Worm (Caenorhabditis elegans) whole organism, L3 larva: ENCODE results near the gene F49C12.3.

Experiments
- ZK546.5 ChIP-seq: sonication (generic microtip); optimal IDR thresholded peaks from 2 replicates; lab custom pipeline; 2017; ENCODE audit warnings: missing biosample characterization, missing genetic modification characterization
- elt-3 ChIP-seq, 3 experiments: fragments of 150-350 bp in 1 of 3; sonication (generic microtip) in 2 of 3; optimal IDR thresholded peaks; 2 replicates in 2 of 3; 4 replicates in 1 of 3; lab custom pipeline; 2014 to 2017; ENCODE audit warnings: missing biosample characterization in 3 of 3, missing genetic modification characterization in 3 of 3
- fos-1 ChIP-seq: fragments of 150-350 bp; optimal IDR thresholded peaks from 2 replicates; lab custom pipeline; 2014; ENCODE audit warnings: missing biosample characterization, missing genetic modification characterization
- mdl-1 ChIP-seq: fragments of 150-350 bp; optimal IDR thresholded peaks from 2 replicates; lab custom pipeline; 2014; ENCODE audit warnings: missing biosample characterization, missing genetic modification characterization
- mml-1 ChIP-seq: fragments of 150-350 bp; sonication (generic microtip); optimal IDR thresholded peaks from 3 replicates; lab custom pipeline; 2014; ENCODE audit warnings: missing biosample characterization, missing genetic modification characterization
- nhr-11 ChIP-seq: fragments of 150-350 bp; optimal IDR thresholded peaks from 2 replicates; lab custom pipeline; 2014; ENCODE audit warnings: missing biosample characterization, missing genetic modification characterization
- pha-4 ChIP-seq: fragments of 150-350 bp; optimal IDR thresholded peaks from 2 replicates; lab custom pipeline; 2014; ENCODE audit warnings: missing biosample characterization, missing genetic modification reagents, missing genetic modification characterization
- snpc-4 ChIP-seq: fragments of 150-350 bp; optimal IDR thresholded peaks from 2 replicates; lab custom pipeline; 2014; ENCODE audit warnings: missing biosample characterization, missing genetic modification characterization
- ztf-11 ChIP-seq: fragments of 150-350 bp; optimal IDR thresholded peaks from 2 replicates; lab custom pipeline; 2014; ENCODE audit warnings: missing biosample characterization, missing genetic modification characterization

- no peak for TF ChIP-seq pha-4 (tag; lab: Kevin White, UChicago)
- TF ChIP-seq mdl-1: no peak
- no peak for TF ChIP-seq snpc-4
- TF ChIP-seq elt-3 (tag; optimal IDR thresholded peaks at IDR 0.05; lab: Kevin White, UChicago): no peak
- no peak for TF ChIP-seq ztf-11
- no peak for TF ChIP-seq mml-1
- TF ChIP-seq nhr-11: no peak
- no peak for TF ChIP-seq ZK546.5
- no peak for TF ChIP-seq fos-1 (tag; lab: Kevin White, UChicago)
Observed at ce11 chrIV:9259687-9260086, 40.5 kb upstream of the F49C12.3 start, which contains the start of gene Y11D7A.10.
